Worm (Caenorhabditis elegans): ENCODE measurements around the gene msp-76.

The msp-76 gene

DNA sequence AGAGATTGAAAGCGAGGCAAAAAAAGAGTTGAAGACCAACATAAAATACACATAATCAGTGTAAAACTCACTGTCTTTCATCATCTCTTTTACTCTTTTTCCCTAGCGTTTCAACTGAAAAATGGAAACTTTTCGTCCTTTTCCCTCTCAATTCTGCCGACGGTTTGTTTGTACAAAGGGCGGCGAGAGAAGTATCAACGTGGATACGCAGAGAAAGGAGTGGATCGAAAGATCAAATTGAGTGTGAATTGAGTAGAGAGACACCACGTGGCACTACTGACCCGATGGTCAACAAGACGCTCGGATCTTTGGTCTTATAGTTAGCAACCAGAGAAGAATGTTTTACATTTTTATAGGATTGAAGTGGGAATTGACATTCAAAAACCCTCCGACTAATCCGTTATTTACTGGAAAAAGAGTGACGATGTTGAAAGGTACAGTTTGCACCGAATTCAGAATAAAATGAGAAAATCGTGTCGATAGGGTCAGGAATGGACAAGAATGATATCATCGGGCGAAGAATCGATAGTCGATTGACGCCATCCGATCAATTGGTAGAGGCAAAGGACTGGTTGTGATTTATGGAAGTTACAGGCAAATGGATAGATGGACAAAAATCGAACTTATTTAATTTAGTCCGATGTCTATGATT lies 17.7 kb upstream of the msp-76 start (continued):
- TF ChIP-seq unc-86 (tag; optimal IDR thresholded peaks at IDR 0.05) (no peak), tlp-1 (tag; optimal IDR thresholded peaks at IDR 0.05) (no peak), mep-1 (tag; optimal IDR thresholded peaks at IDR 0.05) (peak; percentile 73), irx-1 (tag; optimal IDR thresholded peaks at IDR 0.05) (peak; percentile 50), hpl-2 (GFP tag; optimal IDR thresholded peaks at IDR 0.05) (peak; percentile 58), elt-2 (tag; optimal IDR thresholded peaks at IDR 0.05) (peak; percentile 60), nhr-12 (tag; optimal IDR thresholded peaks at IDR 0.05) (no peak), unc-30 (tag; optimal IDR thresholded peaks at IDR 0.05) (no peak), lin-35 (GFP tag; optimal IDR thresholded peaks at IDR 0.05) (peak in 1 of 2 experiments; percentile 69), snpc-4 (tag; optimal IDR thresholded peaks at IDR 0.05) (no peak), mab-9 (GFP tag; IDR thresholded peaks at IDR 0.05) (no peak), C04F5.9 (tag; optimal IDR thresholded peaks at IDR 0.05) (no peak), vab-15 (tag; optimal IDR thresholded peaks at IDR 0.05) (no peak), ceh-63 (GFP tag; optimal IDR thresholded peaks at IDR 0.05) (no peak), efl-1 (optimal IDR thresholded peaks at IDR 0.05) (peak; percentile 7 to 40), efl-1 (GFP tag; optimal IDR thresholded peaks at IDR 0.05 in 1 of 2) (peak; percentile 6 to 87), rnt-1 (tag; optimal IDR thresholded peaks at IDR 0.05) (peak; percentile 30), dpl-1 (GFP tag; optimal IDR thresholded peaks at IDR 0.05) (peak in 2 of 3 experiments; percentile 14 to 39), F16B12.6 (tag; optimal IDR thresholded peaks at IDR 0.05) (no peak), nhr-19 (GFP tag; conservative IDR thresholded peaks at IDR 0.05) (peak; percentile 62), nhr-85 (tag) (peak; percentile 98), zip-4 (GFP tag; optimal IDR thresholded peaks at IDR 0.05) (no peak), isw-1 (GFP tag; IDR thresholded peaks at IDR 0.05) (no peak; the same call in 1 of the 2 replicates), lin-13 (GFP tag; optimal IDR thresholded peaks at IDR 0.05) (peak; percentile 11), mef-2 (tag; optimal IDR thresholded peaks at IDR 0.05) (no peak), C34B4.2 (tag; optimal IDR thresholded peaks at IDR 0.05) (no peak), dsc-1 (tag; optimal IDR thresholded peaks at IDR 0.05) (no peak), grh-1 (GFP tag; IDR thresholded peaks at IDR 0.05) (0 out of 2 replicates have a peak, but pooled peaks have one; percentile 16), aly-2 (tag; optimal IDR thresholded peaks at IDR 0.05) (no peak), nhr-47 (tag; optimal IDR thresholded peaks at IDR 0.05) (peak; percentile 55), sup-37 (GFP tag; optimal IDR thresholded peaks at IDR 0.05) (no peak), zag-1 (tag; optimal IDR thresholded peaks at IDR 0.05) (no peak), unc-62 (GFP tag; optimal IDR thresholded peaks at IDR 0.05) (no peak), snu-23 (GFP tag; optimal IDR thresholded peaks at IDR 0.05) (peak; percentile 83), nhr-71 (tag; optimal IDR thresholded peaks at IDR 0.05) (peak; percentile 88), nhr-90 (tag; optimal IDR thresholded peaks at IDR 0.05; ENCODE audit: poor library complexity) (peak; percentile 70), ztf-4 (tag; optimal IDR thresholded peaks at IDR 0.05) (peak; percentile 45), lin-14 (GFP tag; optimal IDR thresholded peaks at IDR 0.05) (peak; percentile 89), ama-1 (optimal IDR thresholded peaks at IDR 0.05) (no peak), ceh-90 (tag; optimal IDR thresholded peaks at IDR 0.05) (no peak), fkh-4 (tag; optimal IDR thresholded peaks at IDR 0.05; ENCODE audit: borderline replicate concordance) (no peak), swsn-7 (tag; optimal IDR thresholded peaks at IDR 0.05) (peak; percentile 43), ztf-11 (tag; optimal IDR thresholded peaks at IDR 0.05) (no peak), skn-1 (tag; optimal IDR thresholded peaks at IDR 0.05) (peak; percentile 61), mdl-1 (tag; optimal IDR thresholded peaks at IDR 0.05) (peak; percentile 46 to 96), fkh-10 (GFP tag; optimal IDR thresholded peaks at IDR 0.05) (no peak), elt-3 (tag; optimal IDR thresholded peaks at IDR 0.05) (peak in 4 of 6 experiments; percentile 13 to 68 (median 24)), nhr-20 (tag; optimal IDR thresholded peaks at IDR 0.05) (peak; percentile 97), hlh-4 (tag; optimal IDR thresholded peaks at IDR 0.05) (no peak), xbp-1 (tag; optimal IDR thresholded peaks at IDR 0.05) (peak; percentile 51), Y116A8C.19 (tag; optimal IDR thresholded peaks at IDR 0.05; ENCODE audit: borderline replicate concordance) (no peak), lsy-2 (tag; optimal IDR thresholded peaks at IDR 0.05) (peak; percentile 53 to 64), ceh-82 (tag; optimal IDR thresholded peaks at IDR 0.05) (no peak)
